Fruit fly (Drosophila melanogaster) whole organism, wandering third instar larva: ENCODE data around the gene CG7943.

Experiments
- CG32264 ChIP-seq: fragments of 200-800 bp; sonication (Bioruptor generic); optimal IDR thresholded peaks from 2 replicates; lab custom pipeline; 2016; ENCODE audit warnings: missing biosample characterization, missing genetic modification characterization
- CrebA ChIP-seq: fragments of 200-800 bp; sonication (Bioruptor generic); optimal IDR thresholded peaks from 2 replicates; lab custom pipeline; 2016; ENCODE audit warnings: missing biosample characterization, mild to moderate bottlenecking, missing genetic modification characterization, borderline replicate concordance
- Dfd ChIP-seq: fragments of >200 bp; optimal IDR thresholded peaks from 2 replicates; lab custom pipeline; 2017; ENCODE audit warnings: missing biosample characterization, missing genetic modification characterization
- Dif ChIP-seq: fragments of 200-275, 200-300 bp; sonication (Bioruptor generic); optimal IDR thresholded peaks from 2 replicates; lab custom pipeline; 2018; ENCODE audit warnings: missing biosample characterization, missing genetic modification characterization; ENCODE audit not compliant: partially characterized antibody
- GATAd ChIP-seq: sonication (Bioruptor generic); optimal IDR thresholded peaks from 2 replicates; lab custom pipeline; 2016; ENCODE audit warnings: missing biosample characterization, missing genetic modification characterization
- HLH106 ChIP-seq: fragments of 200-800 bp; optimal IDR thresholded peaks from 3 replicates; lab custom pipeline; 2019; ENCODE audit warnings: missing biosample characterization, mild to moderate bottlenecking, missing genetic modification characterization, moderate library complexity
- Hnf4 ChIP-seq: fragments of 200-800 bp; sonication (Bioruptor generic); optimal IDR thresholded peaks from 2 replicates; lab custom pipeline; 2016; ENCODE audit warnings: missing biosample characterization, mild to moderate bottlenecking, missing genetic modification characterization
- Hr78 ChIP-seq: fragments of >200 bp; optimal IDR thresholded peaks from 2 replicates; lab custom pipeline; 2017; ENCODE audit warnings: missing biosample characterization, missing genetic modification characterization
- Jra ChIP-seq: sonication (Bioruptor generic); optimal IDR thresholded peaks from 2 replicates; lab custom pipeline; 2016; ENCODE audit warnings: missing biosample characterization, missing genetic modification characterization
- Myc ChIP-seq: fragments of >200 bp; optimal IDR thresholded peaks from 2 replicates; lab custom pipeline; 2017
- N ChIP-seq: fragments of >200 bp; optimal IDR thresholded peaks from 2 replicates; lab custom pipeline; 2018; ENCODE audit warnings: missing biosample characterization, missing external identifiers, missing genetic modification characterization
- OdsH ChIP-seq: fragments of 200-800 bp; sonication (Bioruptor generic); optimal IDR thresholded peaks from 2 replicates; lab custom pipeline; 2016; ENCODE audit warnings: missing biosample characterization, mild to moderate bottlenecking, missing genetic modification characterization
- Rel ChIP-seq, 2 experiments: fragments of 200-800 bp; sonication (Bioruptor generic) in 1 of 2; optimal IDR thresholded peaks; 2 replicates in 1 of 2; 3 replicates in 1 of 2; lab custom pipeline; 2016 to 2019; ENCODE audit warnings: mild to moderate bottlenecking in 2 of 2, missing biosample characterization in 2 of 2, missing genetic modification characterization in 2 of 2, moderate library complexity in 1 of 2
- Vsx2 ChIP-seq: fragments of 200-300, 225-300 bp; sonication (Bioruptor generic); optimal IDR thresholded peaks from 2 replicates; lab custom pipeline; 2018; ENCODE audit warnings: missing biosample characterization, missing genetic modification characterization; ENCODE audit not compliant: partially characterized antibody
- br ChIP-seq: fragments of 200-800 bp; sonication (Bioruptor generic); optimal IDR thresholded peaks from 2 replicates; lab custom pipeline; 2016; ENCODE audit warnings: missing biosample characterization, missing genetic modification characterization
- brk ChIP-seq: fragments of 200-800 bp; sonication (Bioruptor generic); optimal IDR thresholded peaks from 2 replicates; lab custom pipeline; 2016; ENCODE audit warnings: missing biosample characterization, mild to moderate bottlenecking, missing genetic modification characterization
- dmrt93B ChIP-seq: fragments of 200-800 bp; sonication (Bioruptor generic); optimal IDR thresholded peaks from 2 replicates; lab custom pipeline; 2018; ENCODE audit warnings: missing biosample characterization, mild to moderate bottlenecking, missing genetic modification characterization
- dsf ChIP-seq: sonication (Bioruptor generic); optimal IDR thresholded peaks from 2 replicates; lab custom pipeline; 2016; ENCODE audit warnings: missing biosample characterization, missing genetic modification characterization, borderline replicate concordance
- ey ChIP-seq: fragments of 200-800 bp; sonication (Bioruptor generic); optimal IDR thresholded peaks from 2 replicates; lab custom pipeline; 2016; ENCODE audit warnings: missing biosample characterization, missing genetic modification characterization
- foxo ChIP-seq, 2 experiments: fragments of 200-800 bp; sonication (Bioruptor generic); optimal IDR thresholded peaks; 2 replicates in 1 of 2; 3 replicates in 1 of 2; lab custom pipeline; 2016 to 2017; ENCODE audit warnings: missing biosample characterization in 2 of 2, missing genetic modification characterization in 2 of 2
- h ChIP-seq: fragments of 200-800 bp; sonication (Bioruptor generic); optimal IDR thresholded peaks from 3 replicates; lab custom pipeline; 2016; ENCODE audit warnings: missing biosample characterization, mild to moderate bottlenecking, missing genetic modification characterization
- psq ChIP-seq: fragments of 200-800 bp; sonication (Bioruptor generic); optimal IDR thresholded peaks from 3 replicates; lab custom pipeline; 2017; ENCODE audit warnings: missing biosample characterization, mild to moderate bottlenecking, missing genetic modification characterization, moderate library complexity
- rgr ChIP-seq: fragments of 200-800 bp; sonication (Bioruptor generic); optimal IDR thresholded peaks from 3 replicates; lab custom pipeline; 2016; ENCODE audit warnings: missing biosample characterization, mild to moderate bottlenecking, missing genetic modification characterization
- sage ChIP-seq: fragments of 200-800 bp; sonication (Bioruptor generic); optimal IDR thresholded peaks from 2 replicates; lab custom pipeline; 2016; ENCODE audit warnings: missing biosample characterization, mild to moderate bottlenecking, missing genetic modification characterization
- woc ChIP-seq: sonication (Bioruptor generic); optimal IDR thresholded peaks from 2 replicates; lab custom pipeline; 2016; ENCODE audit warnings: missing biosample characterization, mild to moderate bottlenecking, missing genetic modification characterization

The CG7943 gene

dm6 chr3R:30095855-30096254 is 49.6 kb downstream of the CG7943 start:
- peak; percentile 25 for TF ChIP-seq br
- no peak for TF ChIP-seq CrebA (GFP tag; lab: Kevin White, UChicago)
- TF ChIP-seq OdsH (GFP tag; lab: Kevin White, UChicago): peak; percentile 26
- TF ChIP-seq woc (GFP tag; lab: Kevin White, UChicago): no peak
- TF ChIP-seq foxo (GFP tag; optimal IDR thresholded peaks at IDR 0.05; lab: Kevin White, UChicago): peak in 1 of 2 experiments; percentile 50
- peak; percentile 39 for TF ChIP-seq HLH106
- TF ChIP-seq Vsx2 (GFP tag; lab: Kevin White, UChicago): no peak
- TF ChIP-seq ey (GFP tag; lab: Kevin White, UChicago): peak; percentile 66
- peak; percentile 41 for TF ChIP-seq h (GFP tag; lab: Kevin White, UChicago)
- TF ChIP-seq dmrt93B (GFP tag; lab: Kevin White, UChicago): peak; percentile 9
- peak; percentile 61 for TF ChIP-seq rgr (GFP tag; lab: Kevin White, UChicago)
- no peak for TF ChIP-seq N
- peak; percentile 27 for TF ChIP-seq Hnf4 (GFP tag; lab: Kevin White, UChicago)

dm6 chr3R:30098229-30098628 is 52.0 kb downstream of the CG7943 start:
- TF ChIP-seq Hr78 (GFP tag; lab: Kevin White, UChicago): no peak
- TF ChIP-seq Rel (GFP tag; optimal IDR thresholded peaks at IDR 0.05; lab: Kevin White, UChicago): no peak
- TF ChIP-seq Rel (tag; optimal IDR thresholded peaks at IDR 0.05; lab: Kevin White, UChicago): no peak
- no peak for TF ChIP-seq brk (GFP tag; lab: Kevin White, UChicago)
- no peak for TF ChIP-seq Dif (GFP tag; lab: Kevin White, UChicago)
- no peak for TF ChIP-seq foxo (GFP tag; optimal IDR thresholded peaks at IDR 0.05; lab: Kevin White, UChicago)
- TF ChIP-seq Myc (lab: Kevin White, UChicago): no peak
- no peak for TF ChIP-seq CG32264 (GFP tag; lab: Kevin White, UChicago)
- TF ChIP-seq GATAd (GFP tag; lab: Kevin White, UChicago): no peak
- TF ChIP-seq dsf (GFP tag; lab: Kevin White, UChicago): no peak
- no peak for TF ChIP-seq br
- no peak for TF ChIP-seq Jra (GFP tag; lab: Kevin White, UChicago)
- no peak for TF ChIP-seq sage (GFP tag; lab: Kevin White, UChicago)
- TF ChIP-seq CrebA (GFP tag; lab: Kevin White, UChicago): no peak
- no peak for TF ChIP-seq Dfd
- TF ChIP-seq h (GFP tag; lab: Kevin White, UChicago): no peak
- no peak for TF ChIP-seq psq
